Fruit fly (Drosophila melanogaster) whole organism, embryonic: ENCODE results near the gene CG33966.

ENCODE experiments used
- CG18262 ChIP-seq: fragments of 200-800 bp; optimal IDR thresholded peaks from 3 replicates; lab custom pipeline; 2019; ENCODE audit warnings: missing biosample characterization, mild to moderate bottlenecking, missing genetic modification characterization, moderate library complexity
- lab ChIP-seq: fragments of 200-800 bp; sonication (Bioruptor generic); optimal IDR thresholded peaks from 3 replicates; lab custom pipeline; 2017; ENCODE audit warnings: missing biosample characterization, missing genetic modification characterization, mild to moderate bottlenecking, moderate library complexity, missing genetic modification reagents
- peb ChIP-seq: fragments of 200-800 bp; sonication (Bioruptor generic); IDR thresholded peaks from 2 replicates; pipeline ENCODE4 v1.3.6; 2022; ENCODE audit warnings: missing biosample characterization, missing genetic modification characterization
- slp2 ChIP-seq: fragments of 200-800 bp; sonication (Bioruptor generic); optimal IDR thresholded peaks from 2 replicates; lab custom pipeline; 2016; ENCODE audit warnings: missing biosample characterization, missing genetic modification characterization
- stc ChIP-seq: fragments of 200-800 bp; sonication (Bioruptor generic); IDR thresholded peaks from 2 replicates; pipeline ENCODE4 v1.3.6; 2022; ENCODE audit warnings: missing biosample characterization, missing genetic modification characterization

- no peak for TF ChIP-seq CG18262 (tag; lab: Kevin White, UChicago)
- TF ChIP-seq slp2 (GFP tag; lab: Kevin White, UChicago), result no peak
- TF ChIP-seq lab, result no peak
- TF ChIP-seq peb (GFP tag; lab: Robert Waterston, UW), result no peak
- TF ChIP-seq stc, result no peak
Measured at dm6 chr3L:1258547-1258946, 24.6 kb downstream of the CG33966 start.
